Worm (Caenorhabditis elegans) whole organism, mixed stage, embryonic: ENCODE data around the gene F40E10.5.
A peak's percentile ranks its signal among the peaks of the same experiment; 100 is the strongest.

ENCODE experiments used
- M03D4.4 ChIP-seq: sonication (generic microtip); optimal IDR thresholded peaks from 2 replicates; lab custom pipeline; 2017; ENCODE audit warnings: mild to moderate bottlenecking, missing genetic modification characterization, missing compliant biosample characterization
- bed-3 ChIP-seq: fragments of 200-800 bp; sonication (Bioruptor generic); optimal IDR thresholded peaks from 3 replicates; lab custom pipeline; 2018; ENCODE audit warnings: mild to moderate bottlenecking, missing genetic modification characterization, moderate library complexity, missing compliant biosample characterization
- blmp-1 ChIP-seq: fragments of 150-350 bp; optimal IDR thresholded peaks from 2 replicates; lab custom pipeline; 2014; ENCODE audit warnings: missing biosample characterization, missing genetic modification characterization
- ceh-39 ChIP-seq: fragments of 150-350 bp; optimal IDR thresholded peaks from 2 replicates; lab custom pipeline; 2014; ENCODE audit warnings: missing biosample characterization, missing genetic modification characterization
- ceh-43 ChIP-seq: fragments of 200-800 bp; sonication (Bioruptor generic); optimal IDR thresholded peaks from 2 replicates; lab custom pipeline; 2018; ENCODE audit warnings: mild to moderate bottlenecking, missing genetic modification characterization, moderate library complexity, missing compliant biosample characterization
- ces-1 ChIP-seq: fragments of 150-350 bp; optimal IDR thresholded peaks from 2 replicates; lab custom pipeline; 2014; ENCODE audit warnings: missing biosample characterization, missing genetic modification reagents, missing genetic modification characterization
- cnd-1 ChIP-seq: fragments of 200-800 bp; sonication (Bioruptor generic); optimal IDR thresholded peaks from 2 replicates; lab custom pipeline; 2018; ENCODE audit warnings: mild to moderate bottlenecking, missing genetic modification characterization, missing compliant biosample characterization
- drap-1 ChIP-seq: fragments of 200-800 bp; sonication (Bioruptor generic); optimal IDR thresholded peaks from 3 replicates; lab custom pipeline; 2018; ENCODE audit warnings: mild to moderate bottlenecking, missing genetic modification characterization, missing compliant biosample characterization
- elt-3 ChIP-seq: fragments of 150-350 bp; optimal IDR thresholded peaks from 2 replicates; lab custom pipeline; 2014; ENCODE audit warnings: missing biosample characterization, missing genetic modification characterization
- flh-1 ChIP-seq: fragments of 200-800 bp; sonication (Bioruptor generic); optimal IDR thresholded peaks from 2 replicates; lab custom pipeline; 2018; ENCODE audit warnings: mild to moderate bottlenecking, missing genetic modification characterization, moderate library complexity, missing compliant biosample characterization
- ham-2 ChIP-seq: fragments of 200-800 bp; sonication (Bioruptor generic); optimal IDR thresholded peaks from 2 replicates; lab custom pipeline; 2018; ENCODE audit warnings: mild to moderate bottlenecking, missing genetic modification characterization, missing compliant biosample characterization
- hlh-1 ChIP-seq: fragments of 150-350 bp; optimal IDR thresholded peaks from 2 replicates; lab custom pipeline; 2014; ENCODE audit warnings: missing biosample characterization, missing genetic modification reagents, missing genetic modification characterization
- lin-13 ChIP-seq: fragments of 150-350 bp; optimal IDR thresholded peaks from 2 replicates; lab custom pipeline; 2014; ENCODE audit warnings: missing biosample characterization, missing genetic modification characterization
- lin-32 ChIP-seq: fragments of 200-800 bp; sonication (Bioruptor generic); optimal IDR thresholded peaks from 2 replicates; lab custom pipeline; 2018; ENCODE audit warnings: mild to moderate bottlenecking, missing genetic modification characterization, missing compliant biosample characterization
- lsy-2 ChIP-seq: fragments of 150-350 bp; optimal IDR thresholded peaks from 2 replicates; lab custom pipeline; 2014; ENCODE audit warnings: missing biosample characterization, missing genetic modification characterization
- mab-5 ChIP-seq: fragments of 150-350 bp; optimal IDR thresholded peaks from 2 replicates; lab custom pipeline; 2014; ENCODE audit warnings: missing biosample characterization, missing genetic modification characterization
- mep-1 ChIP-seq: fragments of 150-350 bp; optimal IDR thresholded peaks from 2 replicates; lab custom pipeline; 2017; ENCODE audit warnings: missing biosample characterization, missing genetic modification reagents, missing genetic modification characterization, inconsistent platforms
- mls-2 ChIP-seq: sonication (generic microtip); optimal IDR thresholded peaks from 2 replicates; lab custom pipeline; 2016; ENCODE audit warnings: mild to moderate bottlenecking, missing genetic modification characterization, moderate library complexity, missing compliant biosample characterization
- nhr-12 ChIP-seq: fragments of 150-350 bp; optimal IDR thresholded peaks from 2 replicates; lab custom pipeline; 2014; ENCODE audit warnings: missing biosample characterization, missing genetic modification characterization
- nhr-2 ChIP-seq: fragments of 150-350 bp; optimal IDR thresholded peaks from 2 replicates; lab custom pipeline; 2014; ENCODE audit warnings: missing biosample characterization, missing genetic modification characterization
- nhr-237 ChIP-seq: fragments of 150-350 bp; optimal IDR thresholded peaks from 2 replicates; lab custom pipeline; 2014; ENCODE audit warnings: missing biosample characterization, missing genetic modification characterization
- nhr-28 ChIP-seq: fragments of 150-350 bp; optimal IDR thresholded peaks from 2 replicates; lab custom pipeline; 2014; ENCODE audit warnings: missing biosample characterization, missing genetic modification characterization
- pha-4 ChIP-seq: fragments of 150-350 bp; optimal IDR thresholded peaks from 2 replicates; lab custom pipeline; 2018; ENCODE audit warnings: missing biosample characterization, missing genetic modification reagents, missing genetic modification characterization
- sem-2 ChIP-seq: fragments of 200-800 bp; sonication (Bioruptor generic); optimal IDR thresholded peaks from 2 replicates; lab custom pipeline; 2018; ENCODE audit warnings: mild to moderate bottlenecking, missing genetic modification characterization, missing compliant biosample characterization
- sptf-1 ChIP-seq: sonication (generic microtip); optimal IDR thresholded peaks from 2 replicates; lab custom pipeline; 2017; ENCODE audit warnings: mild to moderate bottlenecking, missing genetic modification characterization, moderate library complexity, missing compliant biosample characterization
- tbx-8 ChIP-seq: fragments of 200-800 bp; sonication (Bioruptor generic); optimal IDR thresholded peaks from 2 replicates; lab custom pipeline; 2018; ENCODE audit warnings: mild to moderate bottlenecking, missing genetic modification characterization, moderate library complexity, missing compliant biosample characterization
- unc-120 ChIP-seq: sonication (generic microtip); optimal IDR thresholded peaks from 2 replicates; lab custom pipeline; 2017; ENCODE audit warnings: missing genetic modification characterization, missing compliant biosample characterization; ENCODE audit not compliant: poor library complexity, severe bottlenecking
- unc-62 ChIP-seq: fragments of 150-350 bp; optimal IDR thresholded peaks from 2 replicates; lab custom pipeline; 2014; ENCODE audit warnings: missing biosample characterization, missing genetic modification reagents, missing genetic modification characterization
- zip-8 ChIP-seq: fragments of 150-350 bp; optimal IDR thresholded peaks from 2 replicates; lab custom pipeline; 2014; ENCODE audit warnings: missing biosample characterization, missing genetic modification characterization
- ztf-11 ChIP-seq: fragments of 150-350 bp; optimal IDR thresholded peaks from 2 replicates; lab custom pipeline; 2014; ENCODE audit warnings: missing biosample characterization, missing genetic modification characterization

The F40E10.5 gene

DNA sequence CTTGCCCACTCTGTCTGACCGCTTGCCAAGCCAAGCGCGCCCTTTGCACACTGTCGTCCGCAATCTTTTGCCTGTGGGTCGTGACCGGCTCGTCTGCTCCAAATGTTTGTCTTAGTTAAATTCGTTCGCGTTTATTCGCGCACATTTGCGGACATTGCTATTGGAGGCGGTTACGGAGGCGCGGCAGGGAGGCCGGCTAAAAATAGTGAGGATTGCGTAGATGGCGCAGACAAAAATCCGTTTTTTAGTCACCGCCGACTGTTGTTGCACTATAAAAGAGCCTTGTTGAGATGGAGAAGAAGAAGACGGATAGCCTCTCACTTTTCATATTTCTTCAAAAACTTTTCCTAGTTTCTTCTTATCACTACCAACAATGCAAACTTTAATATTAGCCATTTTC, at the start of gene F40E10.5:
Gene F40E10.5, plus strand, starts transcription at position 301 of the 400 bp plus-strand sequence.
- TF ChIP-seq unc-62, result no peak
- no peak for TF ChIP-seq bed-3 (GFP tag; lab: Kevin White, UChicago)
- TF ChIP-seq nhr-2 (tag; lab: Kevin White, UChicago), result peak; percentile 39
- no peak for TF ChIP-seq pha-4 (tag; lab: Kevin White, UChicago)

- TF ChIP-seq lin-13 (tag; lab: Kevin White, UChicago) (no peak), ces-1 (GFP tag; lab: Kevin White, UChicago) (peak; percentile 92)
Measured at ce11 chrX:14652058-14652457, 49.5 kb upstream of the F40E10.5 start.

DNA sequence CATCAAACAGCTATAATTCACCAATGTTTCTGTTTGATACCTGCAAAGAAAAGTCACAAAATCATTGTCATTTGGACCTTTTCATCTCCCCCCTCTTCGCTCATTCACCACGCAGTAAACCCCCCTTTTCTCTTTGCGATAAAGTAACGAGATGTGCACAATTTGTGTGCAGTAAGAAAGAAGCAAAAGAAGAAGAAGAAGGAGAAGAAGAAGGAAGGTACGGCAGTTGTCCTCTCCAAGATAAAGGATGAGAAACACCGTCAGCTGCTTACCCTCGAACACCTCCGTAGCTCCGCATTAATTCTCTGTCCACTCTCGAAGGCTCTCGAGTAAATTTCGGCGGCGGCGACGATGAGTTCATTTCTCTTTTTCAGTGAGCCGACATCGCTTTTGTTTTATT, 48.1 kb upstream of the F40E10.5 start:
- TF ChIP-seq ces-1 (GFP tag; lab: Kevin White, UChicago) (peak; percentile 27), unc-62 (peak; percentile 78), ceh-43 (no peak), mab-5 (tag; lab: Kevin White, UChicago) (peak; percentile 25), nhr-28 (no peak), unc-120 (tag; lab: Kevin White, UChicago) (peak; percentile 78), mep-1 (tag; lab: Kevin White, UChicago) (no peak), hlh-1 (peak; percentile 99)

DNA sequence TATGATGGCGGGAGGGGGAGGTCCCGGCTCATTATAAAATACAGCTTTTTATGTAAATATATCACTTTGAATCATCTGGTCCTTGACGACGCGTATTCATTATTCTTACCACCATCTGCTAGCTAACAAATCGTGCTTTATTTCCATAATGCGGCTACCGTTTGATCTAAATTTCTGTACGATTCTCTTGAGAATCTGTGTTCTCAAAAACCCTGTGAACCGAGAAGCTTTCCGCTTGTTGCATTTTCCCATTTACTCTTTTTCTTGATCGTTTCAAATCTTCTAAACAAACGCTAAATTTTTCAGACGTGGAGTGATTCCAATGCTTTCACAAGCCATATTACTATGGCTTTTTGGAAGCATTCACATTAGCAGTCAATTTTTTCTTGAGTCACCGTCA, 46.9 kb upstream of the F40E10.5 start, which contains the start of gene syg-2:
Gene syg-2, plus strand, starts transcription at position 301 of the 400 bp plus-strand sequence.
- no peak for TF ChIP-seq lsy-2 (tag; lab: Kevin White, UChicago)
- TF ChIP-seq ztf-11 (tag; lab: Kevin White, UChicago), result no peak
- TF ChIP-seq unc-120 (tag; lab: Kevin White, UChicago), result no peak
- TF ChIP-seq pha-4 (tag; lab: Kevin White, UChicago), result no peak
- TF ChIP-seq elt-3, result no peak
- no peak for TF ChIP-seq tbx-8
- TF ChIP-seq ceh-39 (tag; lab: Kevin White, UChicago), result no peak

ce11 chrX:14657445-14657844, 44.1 kb upstream of the F40E10.5 start:
- TF ChIP-seq bed-3 (GFP tag; lab: Kevin White, UChicago) (no peak), mls-2 (tag; lab: Kevin White, UChicago) (no peak), unc-120 (tag; lab: Kevin White, UChicago) (no peak), zip-8 (no peak), nhr-12 (no peak), mab-5 (tag; lab: Kevin White, UChicago) (no peak), flh-1 (GFP tag; lab: Kevin White, UChicago) (no peak), ztf-11 (tag; lab: Kevin White, UChicago) (no peak), sptf-1 (no peak), ceh-39 (tag; lab: Kevin White, UChicago) (no peak), unc-62 (no peak), ces-1 (GFP tag; lab: Kevin White, UChicago) (no peak), M03D4.4 (no peak), pha-4 (tag; lab: Kevin White, UChicago) (no peak)

DNA sequence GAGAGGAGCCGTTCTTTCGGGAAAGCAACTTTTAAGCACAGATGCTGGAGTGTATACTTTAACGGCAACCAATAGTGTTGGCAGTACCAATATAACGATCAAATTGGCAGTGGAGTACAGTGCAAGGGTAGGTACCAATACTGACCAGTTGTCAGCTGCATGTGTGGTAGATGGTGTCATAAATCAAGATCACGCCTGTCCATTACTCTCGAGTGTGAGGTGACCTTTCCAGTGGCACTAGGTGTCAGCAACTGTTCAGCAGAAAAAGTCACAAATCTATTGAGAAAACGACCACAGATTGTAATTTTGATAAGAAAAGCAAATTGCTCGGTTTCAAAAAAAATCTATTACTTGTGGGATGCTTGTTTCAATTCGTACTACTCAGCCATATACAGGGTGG, 42.1 kb upstream of the F40E10.5 start:
- TF ChIP-seq nhr-237 (tag; lab: Kevin White, UChicago) (no peak), ceh-43 (no peak), bed-3 (GFP tag; lab: Kevin White, UChicago) (no peak), sptf-1 (no peak), nhr-2 (tag; lab: Kevin White, UChicago) (peak; percentile 16), tbx-8 (no peak), nhr-28 (no peak), sem-2 (GFP tag; lab: Kevin White, UChicago) (no peak), zip-8 (no peak), lsy-2 (tag; lab: Kevin White, UChicago) (no peak), blmp-1 (no peak), pha-4 (tag; lab: Kevin White, UChicago) (no peak), unc-62 (peak; percentile 76), lin-32 (no peak), nhr-12 (no peak), drap-1 (GFP tag; lab: Kevin White, UChicago) (no peak), ham-2 (GFP tag; lab: Kevin White, UChicago) (no peak), flh-1 (GFP tag; lab: Kevin White, UChicago) (no peak), ceh-39 (tag; lab: Kevin White, UChicago) (no peak), hlh-1 (peak; percentile 89), cnd-1 (no peak)
